Worm (Caenorhabditis elegans): ENCODE measurements around the gene K09C6.2.
A peak's percentile ranks its signal among the peaks of the same experiment; 100 is the strongest.
"Not testable (repeated sequence)": the region's sequence is repeated elsewhere in the genome, so short reads cannot be mapped to it uniquely, and the experiment has no call there.

The K09C6.2 gene

DNA sequence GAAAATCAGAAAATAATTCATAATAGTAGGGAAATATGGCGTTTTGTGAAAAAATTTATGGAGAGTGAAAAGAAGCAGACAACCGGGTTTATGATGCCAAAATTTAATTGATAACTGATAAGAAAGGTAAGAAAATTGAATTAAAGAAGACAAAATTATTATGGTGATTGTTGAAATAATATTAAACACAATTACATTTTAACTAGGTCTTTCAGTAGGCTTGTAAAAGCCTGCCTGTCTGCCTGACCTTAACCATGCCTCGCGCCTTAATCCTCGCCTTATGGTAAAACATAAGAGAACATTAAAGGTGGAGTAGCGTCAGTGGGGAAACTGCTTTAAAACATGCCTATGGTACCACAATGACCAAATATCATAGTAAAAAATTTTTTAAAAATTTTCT lies 21.9 kb downstream of the K09C6.2 start, which contains the start of gene T02B11.8:
T02B11.8 (minus strand) TSS at position 101 of the 400 bp plus-strand sequence.
- TF ChIP-seq ceh-16 (tag; optimal IDR thresholded peaks at IDR 0.05) (no peak), elt-2 (tag; optimal IDR thresholded peaks at IDR 0.05) (peak; percentile 45)

DNA sequence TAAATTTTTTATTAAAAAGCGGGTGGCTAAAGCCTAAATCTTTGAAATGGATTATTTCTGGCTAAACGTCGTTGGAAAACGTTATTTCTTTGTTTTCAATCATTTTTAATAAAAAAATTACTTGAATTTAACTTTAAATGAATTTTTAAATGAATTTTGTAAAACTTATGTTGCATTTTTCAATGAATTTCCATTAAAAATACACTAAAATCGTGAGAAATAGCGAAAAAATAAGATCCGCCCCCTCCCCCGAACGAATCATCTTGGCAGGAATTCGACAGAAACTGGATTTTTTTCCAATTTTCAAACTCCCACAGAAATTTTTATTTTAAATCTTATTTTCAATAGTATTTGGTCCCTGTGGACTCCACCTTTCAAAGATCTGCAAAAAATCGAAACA lies 22.5 kb downstream of the K09C6.2 start, which contains the start of gene srg-53:
srg-53 (plus strand) TSS at position 301 of the 400 bp plus-strand sequence.
- no peak for TF ChIP-seq aly-2 (tag; optimal IDR thresholded peaks at IDR 0.05)

DNA sequence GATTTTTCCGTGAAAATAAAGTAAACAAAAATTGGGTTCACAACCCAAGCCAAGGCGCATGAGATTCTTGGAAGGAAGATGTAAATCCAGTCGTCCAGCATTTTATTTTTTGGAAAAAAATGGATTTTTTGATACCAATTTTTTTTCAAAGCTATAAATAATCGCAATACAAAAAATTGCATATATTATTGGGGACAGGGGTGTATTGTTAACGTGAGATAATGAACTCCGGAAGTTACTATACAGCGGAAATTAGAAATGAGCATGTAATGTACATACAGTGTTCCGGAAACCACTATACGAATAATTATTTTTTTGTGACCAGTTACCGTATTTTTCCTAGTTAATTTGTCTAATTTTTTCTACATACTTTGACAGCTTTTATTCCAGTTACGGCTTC lies 27.7 kb downstream of the K09C6.2 start, which contains the start of gene srj-38:
srj-38 (minus strand) TSS at position 101 of the 400 bp plus-strand sequence.
- no peak for TF ChIP-seq jun-1 (tag; optimal IDR thresholded peaks at IDR 0.05)
- no peak for TF ChIP-seq nhr-77 (tag; optimal IDR thresholded peaks at IDR 0.05)
- no peak for TF ChIP-seq mml-1 (tag; optimal IDR thresholded peaks at IDR 0.05)
- TF ChIP-seq pqm-1 (tag; optimal IDR thresholded peaks at IDR 0.05): no peak
- TF ChIP-seq nhr-12 (tag; optimal IDR thresholded peaks at IDR 0.05): no peak
- no peak for TF ChIP-seq zag-1 (tag; optimal IDR thresholded peaks at IDR 0.05)
- no peak for TF ChIP-seq nhr-28 (tag; optimal IDR thresholded peaks at IDR 0.05)
- no peak for TF ChIP-seq R02D3.7 (tag; optimal IDR thresholded peaks at IDR 0.05)
- TF ChIP-seq nhr-23 (tag; optimal IDR thresholded peaks at IDR 0.05): no peak
- TF ChIP-seq unc-39 (tag; optimal IDR thresholded peaks at IDR 0.05): no peak
- no peak for TF ChIP-seq egl-27 (tag; optimal IDR thresholded peaks at IDR 0.05)
- no peak for TF ChIP-seq ztf-11 (tag; optimal IDR thresholded peaks at IDR 0.05)
- no peak for TF ChIP-seq daf-12 (tag; optimal IDR thresholded peaks at IDR 0.05)

DNA sequence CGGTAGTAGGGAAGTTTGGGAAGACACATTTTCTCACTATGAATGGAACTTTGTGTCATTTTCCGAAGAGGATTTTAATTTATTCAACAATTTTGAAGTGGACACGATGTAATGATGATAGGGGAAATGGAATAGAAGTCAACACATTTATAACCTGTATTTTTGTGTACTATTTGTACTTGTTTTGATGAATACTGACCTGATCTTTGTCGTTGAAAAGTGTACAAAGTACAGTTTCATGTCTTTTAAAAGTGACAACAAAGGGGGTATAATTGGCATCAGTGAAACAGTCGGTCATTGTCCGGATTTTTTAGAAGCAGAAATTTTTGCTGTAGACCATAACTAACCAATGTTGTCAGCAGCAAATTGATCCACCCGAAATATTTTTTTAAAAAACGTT lies 32.6 kb downstream of the K09C6.2 start, which contains the start of gene T02B11.6:
T02B11.6 (minus strand) TSS at position 101 of the 400 bp plus-strand sequence.
- TF ChIP-seq hmg-11 (tag; optimal IDR thresholded peaks at IDR 0.05): no peak
- no peak for TF ChIP-seq skn-1 (tag; optimal IDR thresholded peaks at IDR 0.05)
- no peak for TF ChIP-seq daf-12 (tag; optimal IDR thresholded peaks at IDR 0.05)

DNA sequence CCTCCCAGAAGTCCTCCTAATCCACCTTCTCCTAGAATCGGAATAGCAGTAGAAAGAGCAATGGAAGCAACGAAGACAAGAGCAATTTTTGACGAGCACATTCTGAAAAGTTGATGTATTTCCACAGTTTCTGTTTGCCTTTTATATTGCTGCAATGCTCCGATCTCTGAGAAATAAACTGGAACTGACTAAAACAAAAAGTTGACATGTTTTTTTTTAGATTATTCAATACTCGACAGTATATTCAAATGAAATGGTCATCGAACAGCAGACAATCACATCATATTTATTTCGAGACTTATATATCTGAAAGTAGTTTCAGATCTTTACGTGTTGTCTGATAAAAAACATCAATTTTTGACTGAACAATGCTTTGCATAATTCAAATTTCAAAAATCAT lies 33.8 kb downstream of the K09C6.2 start, which contains the start of gene srlf-21:
srlf-21 (minus strand) TSS at position 101 of the 400 bp plus-strand sequence.
- TF ChIP-seq unc-62 (GFP tag; optimal IDR thresholded peaks at IDR 0.05): no peak
- no peak for TF ChIP-seq R02D3.7 (tag; optimal IDR thresholded peaks at IDR 0.05)
- TF ChIP-seq lsy-12 (tag; optimal IDR thresholded peaks at IDR 0.05): no peak
- TF ChIP-seq ZK546.5 (tag; optimal IDR thresholded peaks at IDR 0.05): no peak
- TF ChIP-seq ceh-16 (tag; optimal IDR thresholded peaks at IDR 0.05): no peak
- no peak for TF ChIP-seq nhr-237 (tag; optimal IDR thresholded peaks at IDR 0.05)
- no peak for TF ChIP-seq nhr-28 (tag; optimal IDR thresholded peaks at IDR 0.05)
- TF ChIP-seq elt-1 (tag; optimal IDR thresholded peaks at IDR 0.05): no peak
- TF ChIP-seq nhr-76 (tag; optimal IDR thresholded peaks at IDR 0.05): no peak
- no peak for TF ChIP-seq zag-1 (tag; optimal IDR thresholded peaks at IDR 0.05)
- no peak for TF ChIP-seq elt-2 (tag; optimal IDR thresholded peaks at IDR 0.05)

DNA sequence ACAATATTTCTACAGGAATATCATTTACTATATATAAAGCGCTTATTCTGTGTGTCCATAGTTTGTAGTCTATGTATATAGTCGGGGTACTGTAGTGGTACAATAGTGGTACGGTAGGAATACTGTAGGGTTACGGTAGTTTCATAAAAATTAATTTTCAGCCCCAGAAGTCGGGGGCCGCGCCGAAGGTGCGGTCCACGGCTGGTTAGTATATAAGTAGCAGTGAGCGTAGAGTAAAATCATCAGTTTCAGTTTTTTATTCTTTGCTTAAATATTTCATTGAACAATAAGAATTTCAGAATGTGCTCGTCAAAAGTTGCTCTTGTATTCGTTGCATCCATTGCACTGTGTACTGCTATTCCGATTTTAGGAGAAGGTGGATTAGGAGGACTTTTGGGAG lies 34.2 kb downstream of the K09C6.2 start, which contains the start of gene srlf-22:
srlf-22 (plus strand) TSS at position 301 of the 400 bp plus-strand sequence.
- TF ChIP-seq elt-1, daf-12, nhr-76 (tag; optimal IDR thresholded peaks at IDR 0.05): not testable (repeated sequence)

DNA sequence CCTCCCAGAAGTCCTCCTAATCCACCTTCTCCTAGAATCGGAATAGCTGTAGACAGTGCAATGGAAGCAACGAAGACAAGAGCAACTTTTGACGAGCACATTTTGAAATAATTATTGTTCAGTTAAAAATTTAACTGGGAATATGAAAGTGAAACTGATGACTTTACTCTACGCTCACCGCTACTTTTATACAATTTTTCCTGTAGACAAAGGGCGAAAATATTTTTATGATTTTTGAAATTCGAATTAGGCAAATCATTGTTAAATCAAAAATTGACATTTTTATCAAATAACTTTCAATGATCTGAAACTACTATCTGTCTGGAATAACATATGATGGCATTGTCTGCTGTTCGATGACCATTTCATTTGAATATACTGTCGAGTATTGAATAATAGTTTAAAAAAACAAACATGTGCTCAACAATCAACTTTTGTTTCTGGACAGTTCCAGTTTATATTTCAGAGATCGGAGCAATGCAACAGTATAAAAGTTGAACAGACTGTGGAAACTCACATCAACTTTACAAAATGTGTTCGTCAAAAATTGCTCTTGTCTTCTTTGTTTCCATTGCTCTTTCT lies 36.9 kb downstream of the K09C6.2 start, which contains the start of the genes srlf-23 and srlf-20:
srlf-23 (minus strand) TSS at position 101 of the 582 bp plus-strand sequence.
srlf-20 (plus strand) TSS at position 532 of the 582 bp plus-strand sequence.
- TF ChIP-seq nfya-1 (tag; optimal IDR thresholded peaks at IDR 0.05; ENCODE audit: insufficient read depth): no peak
- TF ChIP-seq R02D3.7 (tag; optimal IDR thresholded peaks at IDR 0.05): no peak
- no peak for TF ChIP-seq eor-1 (tag; optimal IDR thresholded peaks at IDR 0.05)
- no peak for TF ChIP-seq aly-2 (tag; optimal IDR thresholded peaks at IDR 0.05)
- TF ChIP-seq fkh-2 (tag; optimal IDR thresholded peaks at IDR 0.05): no peak
- no peak for TF ChIP-seq elt-2 (tag; optimal IDR thresholded peaks at IDR 0.05)
- no peak for TF ChIP-seq nhr-28 (tag; optimal IDR thresholded peaks at IDR 0.05)

Measured in whole organism, L3 larva.